Fruit fly (Drosophila melanogaster): ENCODE data around the gene CG15200.

DNA sequence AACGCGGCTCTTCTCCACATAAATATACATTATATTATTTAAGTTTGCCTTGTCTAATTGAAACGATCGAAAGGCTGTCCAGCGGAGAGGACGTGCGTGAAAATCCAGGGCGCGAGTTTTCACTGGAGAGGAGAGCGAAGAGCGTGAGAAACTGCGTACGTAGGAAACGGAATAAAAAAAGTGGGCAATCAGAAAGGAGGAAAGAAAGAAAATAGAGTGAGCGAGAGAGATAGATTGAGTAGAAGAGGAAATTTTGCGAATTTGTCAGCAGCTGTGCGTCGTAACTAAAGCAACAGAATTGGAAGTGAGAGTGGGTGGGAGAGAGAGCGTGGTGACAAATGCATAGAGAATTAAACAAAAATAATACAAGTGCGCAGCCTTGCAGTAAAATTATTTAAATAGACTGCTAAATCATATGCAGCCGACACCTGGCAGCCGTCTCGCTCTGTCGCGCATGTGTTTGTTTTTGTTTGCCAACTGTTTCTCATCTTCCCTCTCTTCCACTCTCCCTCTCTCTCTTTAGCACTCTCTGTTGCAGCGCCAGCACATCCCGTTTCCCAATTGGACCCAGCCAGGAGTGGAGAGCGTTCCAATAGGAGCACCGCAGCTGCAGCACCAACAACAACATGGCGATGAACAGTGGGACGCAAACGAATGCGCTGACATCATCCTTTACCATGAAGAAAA, 28.1 kb upstream of the CG15200 start:
- no peak for TF ChIP-seq CG8478 (optimal IDR thresholded peaks at IDR 0.05)
- peak; percentile 1 to 18 for TF ChIP-seq CTCF (optimal IDR thresholded peaks at IDR 0.05)

Data from S2 (cell line).